Worm (Caenorhabditis elegans) whole organism, early embryonic: ENCODE results near the gene F57C2.4.
A peak's percentile ranks its signal among the peaks of the same experiment; 100 is the strongest.

Experiments used
- B0310.2 ChIP-seq: sonication (generic microtip); optimal IDR thresholded peaks from 2 replicates; lab custom pipeline; 2016; ENCODE audit warnings: mild to moderate bottlenecking, missing genetic modification characterization, missing compliant biosample characterization
- F13C5.2 ChIP-seq: sonication (generic microtip); optimal IDR thresholded peaks from 2 replicates; lab custom pipeline; 2017; ENCODE audit warnings: mild to moderate bottlenecking, missing genetic modification characterization, inconsistent platforms, missing compliant biosample characterization
- aly-1 ChIP-seq: sonication (generic microtip); optimal IDR thresholded peaks from 2 replicates; lab custom pipeline; 2016; ENCODE audit warnings: missing genetic modification characterization, missing compliant biosample characterization
- ama-1 ChIP-seq: fragments of 150-350 bp; optimal IDR thresholded peaks from 2 replicates; lab custom pipeline; 2014
- ceh-13 ChIP-seq: fragments of 200-800 bp; sonication (Bioruptor generic); optimal IDR thresholded peaks from 2 replicates; lab custom pipeline; 2018; ENCODE audit warnings: mild to moderate bottlenecking, missing genetic modification characterization, missing compliant biosample characterization
- ceh-36 ChIP-seq: sonication (generic microtip); optimal IDR thresholded peaks from 2 replicates; lab custom pipeline; 2016; ENCODE audit warnings: missing genetic modification characterization, inconsistent platforms, missing compliant biosample characterization
- ets-7 ChIP-seq: sonication (generic microtip); optimal IDR thresholded peaks from 2 replicates; lab custom pipeline; 2016; ENCODE audit warnings: missing genotype, missing genetic modification characterization, missing compliant biosample characterization
- flt-1 ChIP-seq: fragments of 200-800 bp; sonication (Bioruptor generic); IDR thresholded peaks from 2 replicates; pipeline ENCODE4 v1.3.6; 2022; ENCODE audit warnings: missing genetic modification characterization, missing compliant biosample characterization
- hmbx-1 ChIP-seq: sonication (generic microtip); optimal IDR thresholded peaks from 2 replicates; lab custom pipeline; 2016; ENCODE audit warnings: mild to moderate bottlenecking, missing genetic modification characterization, missing compliant biosample characterization
- hmg-4 ChIP-seq: fragments of 200-800 bp; sonication (Bioruptor generic); optimal IDR thresholded peaks from 2 replicates; lab custom pipeline; 2018; ENCODE audit warnings: mild to moderate bottlenecking, missing genetic modification characterization, missing compliant biosample characterization
- hnd-1 ChIP-seq: sonication (generic microtip); optimal IDR thresholded peaks from 2 replicates; lab custom pipeline; 2016; ENCODE audit warnings: missing genetic modification characterization, missing compliant biosample characterization
- pes-1 ChIP-seq: fragments of 200-800 bp; sonication (Bioruptor generic); IDR thresholded peaks from 2 replicates; pipeline ENCODE4 v1.3.6; 2022; ENCODE audit warnings: missing genetic modification reagents, missing genetic modification characterization, missing compliant biosample characterization
- scrt-1 ChIP-seq: fragments of 200-800 bp; sonication (Bioruptor generic); IDR thresholded peaks from 2 replicates; pipeline ENCODE4 v1.3.6; 2022; ENCODE audit warnings: missing genetic modification characterization, missing compliant biosample characterization
- sea-1 ChIP-seq: fragments of 200-800 bp; sonication (Bioruptor generic); conservative IDR thresholded peaks from 2 replicates; pipeline ENCODE4 v1.3.6; 2022; ENCODE audit warnings: missing genetic modification characterization, missing compliant biosample characterization
- tbx-11 ChIP-seq: fragments of 200-800 bp; sonication (Bioruptor generic); IDR thresholded peaks from 2 replicates; pipeline ENCODE4 v1.3.6; 2022; ENCODE audit warnings: missing genetic modification characterization, missing compliant biosample characterization
- tbx-37 ChIP-seq: fragments of 200-800 bp; sonication (Bioruptor generic); conservative IDR thresholded peaks from 2 replicates; pipeline ENCODE4 v1.3.6; 2022; ENCODE audit warnings: missing genetic modification reagents, missing genetic modification characterization, missing compliant biosample characterization
- tra-4 ChIP-seq: sonication (generic microtip); optimal IDR thresholded peaks from 2 replicates; lab custom pipeline; 2017; ENCODE audit warnings: missing genetic modification characterization, missing compliant biosample characterization

The F57C2.4 gene

ce11 chrII:14523645-14524223, 1.4 kb upstream of the F57C2.4 start, which contains the start of gene pot-2:
Gene pot-2 (plus strand): TSS chrII:14524173.
- TF ChIP-seq scrt-1 (GFP tag; lab: Robert Waterston, UW) (no peak), hnd-1 (tag; lab: Kevin White, UChicago) (no peak), aly-1 (tag; lab: Kevin White, UChicago) (no peak), ets-7 (no peak), flt-1 (no peak), pes-1 (no peak), tbx-37 (GFP tag; lab: Robert Waterston, UW) (no peak), hmg-4 (GFP tag; lab: Kevin White, UChicago) (no peak), tra-4 (tag; lab: Kevin White, UChicago) (no peak), ceh-13 (no peak), ama-1 (no peak), hmbx-1 (tag; lab: Kevin White, UChicago) (no peak), sea-1 (no peak), tbx-11 (no peak), B0310.2 (tag; lab: Kevin White, UChicago) (no peak), F13C5.2 (no peak), ceh-36 (tag; lab: Kevin White, UChicago) (no peak)

ce11 chrII:14527104-14527503, 2.0 kb downstream of the F57C2.4 start:
- TF ChIP-seq hmbx-1 (tag; lab: Kevin White, UChicago): no peak
- TF ChIP-seq sea-1: no peak
- TF ChIP-seq flt-1: no peak
- TF ChIP-seq ama-1: no peak
- no peak for TF ChIP-seq aly-1 (tag; lab: Kevin White, UChicago)
- no peak for TF ChIP-seq ceh-36 (tag; lab: Kevin White, UChicago)
- no peak for TF ChIP-seq ceh-13
- no peak for TF ChIP-seq hmg-4 (GFP tag; lab: Kevin White, UChicago)
- no peak for TF ChIP-seq ets-7
- TF ChIP-seq B0310.2 (tag; lab: Kevin White, UChicago): no peak
- TF ChIP-seq scrt-1 (GFP tag; lab: Robert Waterston, UW): no peak
- TF ChIP-seq tbx-37 (GFP tag; lab: Robert Waterston, UW): no peak
- TF ChIP-seq F13C5.2: no peak
- TF ChIP-seq tbx-11: no peak

DNA sequence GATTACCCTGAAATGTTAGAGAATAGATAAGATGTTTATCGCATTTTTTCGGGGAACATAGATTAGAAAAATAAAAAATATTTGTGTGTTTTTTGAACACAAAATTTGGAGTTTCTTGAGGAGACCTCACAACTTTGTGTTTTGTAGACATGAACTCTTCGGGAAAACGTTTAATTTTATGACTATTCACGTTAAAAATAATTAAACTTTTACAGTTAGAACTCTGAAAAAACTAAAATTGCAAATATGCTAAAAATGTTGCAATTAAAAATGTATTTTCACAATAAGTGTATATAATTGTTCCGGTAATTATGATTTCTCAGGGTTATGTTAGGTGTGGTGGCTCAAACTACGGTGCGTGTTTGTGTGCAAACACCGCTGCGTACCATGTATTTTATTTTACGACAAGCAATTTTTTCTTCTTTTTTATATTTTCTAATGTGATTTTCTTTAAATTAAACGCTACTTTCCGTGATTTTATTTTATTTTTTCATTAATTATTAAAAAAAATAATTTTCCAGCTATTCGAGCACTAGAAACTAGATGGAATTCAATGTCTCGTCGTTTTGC, 3.2 kb downstream of the F57C2.4 start, which contains the start of the genes F57C2.5 and spat-1:
Gene F57C2.5, minus strand, starts transcription at position 7 of the 570 bp plus-strand sequence.
Gene spat-1, plus strand, starts transcription at position 520 of the 570 bp plus-strand sequence.
- TF ChIP-seq flt-1 (no peak), hnd-1 (tag; lab: Kevin White, UChicago) (peak; percentile 19), tbx-37 (GFP tag; lab: Robert Waterston, UW) (0 out of 2 replicates have a peak, but pooled peaks have one; percentile 41), tra-4 (tag; lab: Kevin White, UChicago) (peak; percentile 18), ets-7 (peak; percentile 67), ceh-13 (peak; percentile 38), tbx-11 (no peak), sea-1 (peak; percentile 41; the same call in 1 of the 2 replicates), pes-1 (peak; percentile 65), F13C5.2 (peak; percentile 45), aly-1 (tag; lab: Kevin White, UChicago) (no peak), scrt-1 (GFP tag; lab: Robert Waterston, UW) (0 out of 2 replicates have a peak, but pooled peaks have one; percentile 18)

DNA sequence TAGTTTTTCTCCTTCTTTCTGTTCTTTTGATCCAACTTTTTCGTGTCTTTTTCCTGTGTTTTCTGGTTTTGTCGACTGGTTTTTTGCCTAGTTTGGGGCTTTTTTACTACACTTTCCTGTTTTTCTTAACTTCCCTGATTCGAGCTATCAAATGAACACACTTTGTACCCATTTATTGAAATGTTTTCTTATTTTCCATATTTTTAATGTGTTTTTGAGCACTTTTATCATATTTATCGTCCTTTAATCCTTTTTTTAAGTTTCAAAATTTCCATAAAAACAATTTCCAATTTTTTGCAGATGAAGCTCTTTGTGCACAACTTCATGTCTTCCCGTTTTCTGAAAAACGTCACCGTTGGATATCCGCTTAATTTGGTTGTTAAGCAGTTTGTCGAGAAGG, 8.9 kb downstream of the F57C2.4 start, which contains the start of gene C04H5.1:
Gene C04H5.1, plus strand, starts transcription at position 301 of the 400 bp plus-strand sequence.
- TF ChIP-seq tra-4 (tag; lab: Kevin White, UChicago): no peak
- no peak for TF ChIP-seq aly-1 (tag; lab: Kevin White, UChicago)
- TF ChIP-seq scrt-1 (GFP tag; lab: Robert Waterston, UW): no peak
- TF ChIP-seq hmbx-1 (tag; lab: Kevin White, UChicago): no peak
- no peak for TF ChIP-seq B0310.2 (tag; lab: Kevin White, UChicago)
- no peak for TF ChIP-seq ceh-13
- TF ChIP-seq flt-1: no peak
- TF ChIP-seq hmg-4 (GFP tag; lab: Kevin White, UChicago): no peak
- TF ChIP-seq ets-7: no peak
- no peak for TF ChIP-seq F13C5.2
- TF ChIP-seq ama-1: no peak
- no peak for TF ChIP-seq hnd-1 (tag; lab: Kevin White, UChicago)
- TF ChIP-seq sea-1: no peak
- TF ChIP-seq pes-1: no peak
- TF ChIP-seq ceh-36 (tag; lab: Kevin White, UChicago): no peak

DNA sequence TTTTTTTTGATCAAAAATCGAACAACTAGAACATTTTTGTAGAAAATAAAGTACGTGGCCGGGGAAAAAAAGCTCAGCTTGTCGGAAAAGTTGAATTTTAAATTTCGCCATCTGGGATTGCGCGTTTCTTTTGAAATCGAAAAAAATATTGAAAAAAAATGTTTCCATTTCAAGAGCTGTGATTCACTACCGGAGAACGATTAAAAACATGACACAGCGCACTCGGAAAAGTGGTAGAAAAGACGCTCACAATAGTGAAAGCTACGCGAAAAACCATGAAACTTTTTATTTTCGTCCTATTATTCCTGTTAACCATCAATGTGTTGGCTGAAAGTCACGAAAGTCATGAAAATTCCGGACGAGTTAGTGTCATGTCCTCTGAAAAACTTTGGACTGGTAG, 12.6 kb downstream of the F57C2.4 start, which contains the start of the genes clec-147 and C04H5.7:
Gene clec-147, minus strand, starts transcription at position 101 of the 400 bp plus-strand sequence.
Gene C04H5.7, plus strand, starts transcription at position 219 of the 400 bp plus-strand sequence.
- TF ChIP-seq flt-1 (no peak), tra-4 (tag; lab: Kevin White, UChicago) (no peak), ets-7 (no peak)

ce11 chrII:14540551-14540950, 15.4 kb downstream of the F57C2.4 start:
- TF ChIP-seq hmbx-1 (tag; lab: Kevin White, UChicago) (no peak), ceh-13 (no peak), ets-7 (no peak), aly-1 (tag; lab: Kevin White, UChicago) (no peak), tbx-37 (GFP tag; lab: Robert Waterston, UW) (no peak), hmg-4 (GFP tag; lab: Kevin White, UChicago) (no peak), flt-1 (no peak), tra-4 (tag; lab: Kevin White, UChicago) (no peak), hnd-1 (tag; lab: Kevin White, UChicago) (no peak), sea-1 (no peak), B0310.2 (tag; lab: Kevin White, UChicago) (no peak), pes-1 (no peak), scrt-1 (GFP tag; lab: Robert Waterston, UW) (no peak), tbx-11 (no peak), ceh-36 (tag; lab: Kevin White, UChicago) (no peak), ama-1 (no peak), F13C5.2 (no peak)

ce11 chrII:14548691-14549090, 23.6 kb downstream of the F57C2.4 start, which contains the start of gene gcy-29:
Gene gcy-29 (minus strand): TSS chrII:14548791.
- TF ChIP-seq ceh-13 (no peak), aly-1 (tag; lab: Kevin White, UChicago) (no peak), hnd-1 (tag; lab: Kevin White, UChicago) (no peak), tbx-37 (GFP tag; lab: Robert Waterston, UW) (no peak), F13C5.2 (no peak)
